Fruit fly (Drosophila melanogaster) whole organism, embryonic: ENCODE measurements around the gene CG13097.

Experiments used
- Awh ChIP-seq: fragments of 200-800 bp; sonication (Bioruptor generic); IDR thresholded peaks from 2 replicates; pipeline ENCODE4, ENCODE4 v1.3.6; 2022; ENCODE audit warnings: missing biosample characterization, missing genetic modification characterization
- Bteb2 ChIP-seq: fragments of 200-800 bp; sonication (Bioruptor generic); optimal IDR thresholded peaks from 2 replicates; lab custom pipeline; 2016; ENCODE audit warnings: missing biosample characterization, missing genetic modification characterization
- C15 ChIP-seq: fragments of 200-800 bp; sonication (Bioruptor generic); IDR thresholded peaks from 3 replicates; pipeline ENCODE4 v1.3.6; 2022; ENCODE audit warnings: missing biosample characterization, missing genetic modification characterization
- CG10209 ChIP-seq: fragments of 200-800 bp; sonication (Bioruptor generic); optimal IDR thresholded peaks from 3 replicates; lab custom pipeline; 2017; ENCODE audit warnings: missing biosample characterization, mild to moderate bottlenecking, missing genetic modification characterization, missing genetic modification reagents
- CG10366 ChIP-seq: fragments of 200-800 bp; sonication (Bioruptor generic); IDR thresholded peaks from 2 replicates; pipeline ENCODE4 v1.3.6; 2022; ENCODE audit warnings: missing biosample characterization, missing genetic modification characterization
- CG10959 ChIP-seq: fragments of 200-800 bp; sonication (Bioruptor generic); IDR thresholded peaks from 2 replicates; pipeline ENCODE4 v1.3.6; 2022; ENCODE audit warnings: missing biosample characterization, missing genetic modification characterization
- CG11723 ChIP-seq: fragments of 200-800 bp; sonication (Bioruptor generic); optimal IDR thresholded peaks from 2 replicates; lab custom pipeline; 2017; ENCODE audit warnings: missing biosample characterization, mild to moderate bottlenecking, missing genetic modification characterization
- CG12155 ChIP-seq: fragments of 200-800 bp; sonication (Bioruptor generic); optimal IDR thresholded peaks from 3 replicates; lab custom pipeline; 2016; ENCODE audit warnings: missing biosample characterization, missing genetic modification characterization
- CG1233 ChIP-seq: fragments of 200-800 bp; sonication (Bioruptor generic); optimal IDR thresholded peaks from 4 replicates; lab custom pipeline; 2018; ENCODE audit warnings: missing biosample characterization, mild to moderate bottlenecking, missing genetic modification characterization
- CG12744 ChIP-seq: fragments of 200-800 bp; sonication (Bioruptor generic); optimal IDR thresholded peaks from 2 replicates; lab custom pipeline; 2016; ENCODE audit warnings: missing biosample characterization, missing genetic modification characterization
- CG13894 ChIP-seq: fragments of 200-800 bp; sonication (Bioruptor generic); optimal IDR thresholded peaks from 3 replicates; lab custom pipeline; 2018; ENCODE audit warnings: missing biosample characterization, mild to moderate bottlenecking, missing genetic modification characterization, moderate library complexity
- CG15269 ChIP-seq: fragments of 200-800 bp; sonication (Bioruptor generic); optimal IDR thresholded peaks from 2 replicates; lab custom pipeline; 2018; ENCODE audit warnings: missing biosample characterization, mild to moderate bottlenecking, missing genetic modification characterization, moderate library complexity
- CG15696 ChIP-seq: fragments of 200-800 bp; sonication (Bioruptor generic); optimal IDR thresholded peaks from 2 replicates; lab custom pipeline; 2019; ENCODE audit warnings: missing biosample characterization, mild to moderate bottlenecking, missing genetic modification characterization, moderate library complexity
- CG16863 ChIP-seq: fragments of 200-800 bp; sonication (Bioruptor generic); optimal IDR thresholded peaks from 3 replicates; lab custom pipeline; 2016; ENCODE audit warnings: missing biosample characterization, missing genetic modification characterization
- CG17612 ChIP-seq: fragments of 200-800 bp; sonication (Bioruptor generic); IDR thresholded peaks from 2 replicates; pipeline ENCODE4 v1.3.6; 2022; ENCODE audit warnings: missing biosample characterization, missing genetic modification characterization
- CG17802 ChIP-seq: fragments of 200-800 bp; sonication (Bioruptor generic); optimal IDR thresholded peaks from 2 replicates; lab custom pipeline; 2018; ENCODE audit warnings: missing biosample characterization, mild to moderate bottlenecking, missing genetic modification characterization, moderate library complexity
- CG17912 ChIP-seq: fragments of 200-800 bp; sonication (Bioruptor generic); optimal IDR thresholded peaks from 2 replicates; lab custom pipeline; 2018; ENCODE audit warnings: missing biosample characterization, mild to moderate bottlenecking, missing genetic modification characterization
- CG1792 ChIP-seq: fragments of 200-800 bp; sonication (Bioruptor generic); optimal IDR thresholded peaks from 2 replicates; lab custom pipeline; 2016; ENCODE audit warnings: missing biosample characterization, missing genetic modification characterization
- CG34422 ChIP-seq: fragments of 200-800 bp; sonication (Bioruptor generic); IDR thresholded peaks from 3 replicates; pipeline ENCODE4 v1.3.6; 2022; ENCODE audit warnings: missing biosample characterization, missing genetic modification characterization
- CG3847 ChIP-seq: fragments of 200-800 bp; sonication (Bioruptor generic); IDR thresholded peaks from 2 replicates; pipeline ENCODE4 v1.3.6; 2022; ENCODE audit warnings: missing biosample characterization, missing genetic modification characterization
- CG4424 ChIP-seq: fragments of 200-800 bp; sonication (Bioruptor generic); optimal IDR thresholded peaks from 3 replicates; lab custom pipeline; 2016; ENCODE audit warnings: missing biosample characterization, missing genetic modification characterization
- CG5245 ChIP-seq: fragments of 200-800 bp; sonication (Bioruptor generic); optimal IDR thresholded peaks from 3 replicates; lab custom pipeline; 2016; ENCODE audit warnings: missing biosample characterization, missing genetic modification characterization
- CG6765 ChIP-seq: fragments of 200-800 bp; sonication (Bioruptor generic); optimal IDR thresholded peaks from 3 replicates; lab custom pipeline; 2017; ENCODE audit warnings: missing biosample characterization, mild to moderate bottlenecking, missing genetic modification characterization
- CG7357 ChIP-seq: fragments of 200-800 bp; sonication (Bioruptor generic); IDR thresholded peaks from 3 replicates; pipeline ENCODE4 v1.3.6; 2022; ENCODE audit warnings: missing biosample characterization, missing genetic modification characterization
- CG8944 ChIP-seq: fragments of 200-800 bp; sonication (Bioruptor generic); optimal IDR thresholded peaks from 3 replicates; lab custom pipeline; 2016; ENCODE audit warnings: missing biosample characterization, missing genetic modification characterization
- CG9215 ChIP-seq: fragments of 200-800 bp; sonication (Bioruptor generic); IDR thresholded peaks from 2 replicates; pipeline ENCODE4 v1.3.6; 2022; ENCODE audit warnings: missing biosample characterization, missing genetic modification characterization
- CHES-1-like ChIP-seq: fragments of 200-800 bp; sonication (Bioruptor generic); optimal IDR thresholded peaks from 2 replicates; lab custom pipeline; 2016; ENCODE audit warnings: missing biosample characterization, missing genetic modification characterization
- Dbx ChIP-seq: fragments of 200-800 bp; sonication (Bioruptor generic); IDR thresholded peaks from 3 replicates; pipeline ENCODE4 v1.3.6; 2022; ENCODE audit warnings: missing biosample characterization, missing genetic modification characterization
- Dfd ChIP-seq, 2 experiments: fragments of >200 bp; optimal IDR thresholded peaks; 2 replicates each; lab custom pipeline; 2017; ENCODE audit warnings: missing biosample characterization in 2 of 2, missing genetic modification characterization in 2 of 2
- Elba2 ChIP-seq: fragments of 200-800 bp; sonication (Bioruptor generic); optimal IDR thresholded peaks from 3 replicates; lab custom pipeline; 2016; ENCODE audit warnings: missing biosample characterization, missing genetic modification characterization
- Hr51 ChIP-seq, 2 experiments: fragments of 200-800 bp; sonication (Bioruptor generic); optimal IDR thresholded peaks; 2 replicates in 1 of 2; 3 replicates in 1 of 2; lab custom pipeline; 2016 to 2018; ENCODE audit warnings: missing biosample characterization in 2 of 2, missing genetic modification characterization in 2 of 2, mild to moderate bottlenecking in 1 of 2, moderate library complexity in 1 of 2
- Rfx ChIP-seq: fragments of 200-800 bp; sonication (Bioruptor generic); IDR thresholded peaks from 2 replicates; pipeline ENCODE4 v1.3.6; 2022; ENCODE audit warnings: missing biosample characterization, missing genetic modification characterization
- Ssrp ChIP-seq: fragments of 200-800 bp; sonication (Bioruptor generic); optimal IDR thresholded peaks from 2 replicates; lab custom pipeline; 2018; ENCODE audit warnings: missing biosample characterization, mild to moderate bottlenecking, missing genetic modification characterization, moderate library complexity
- Stat92E ChIP-seq, 3 experiments: fragments of >200 bp in 2 of 3; fragments of 200-800 bp in 1 of 3; sonication (Bioruptor generic) in 1 of 3; optimal IDR thresholded peaks; 2 replicates each; lab custom pipeline; 2017 to 2019; ENCODE audit warnings: missing biosample characterization in 3 of 3, missing genetic modification characterization in 3 of 3, mild to moderate bottlenecking in 1 of 3, moderate library complexity in 1 of 3
- ac ChIP-seq: fragments of 200-800 bp; sonication (Bioruptor generic); optimal IDR thresholded peaks from 3 replicates; lab custom pipeline; 2017; ENCODE audit warnings: missing biosample characterization, mild to moderate bottlenecking, missing genetic modification characterization
- az2 ChIP-seq: fragments of 200-800 bp; sonication (Bioruptor generic); optimal IDR thresholded peaks from 3 replicates; lab custom pipeline; 2016; ENCODE audit warnings: missing biosample characterization, missing genetic modification characterization
- dm ChIP-seq: fragments of 200-800 bp; sonication (Bioruptor generic); optimal IDR thresholded peaks from 3 replicates; lab custom pipeline; 2016; ENCODE audit warnings: missing biosample characterization, missing genetic modification characterization
- dpn ChIP-seq, 2 experiments: fragments of 200-800 bp; sonication (Bioruptor generic); optimal IDR thresholded peaks; 3 replicates each; lab custom pipeline; 2016; ENCODE audit warnings: missing biosample characterization in 2 of 2, missing genetic modification characterization in 2 of 2
- fd64A ChIP-seq: fragments of 200-800 bp; sonication (Bioruptor generic); optimal IDR thresholded peaks from 3 replicates; lab custom pipeline; 2018; ENCODE audit warnings: missing biosample characterization, mild to moderate bottlenecking, missing genetic modification characterization
- kni ChIP-seq: fragments of 200-800 bp; sonication (Bioruptor generic); optimal IDR thresholded peaks from 3 replicates; lab custom pipeline; 2017; ENCODE audit warnings: mild to moderate bottlenecking, missing biosample characterization, missing genetic modification reagents, missing genetic modification characterization
- lmd ChIP-seq: fragments of 200-800 bp; sonication (Bioruptor generic); IDR thresholded peaks from 2 replicates; pipeline ENCODE4 v1.3.6; 2022; ENCODE audit warnings: missing biosample characterization, missing genetic modification characterization
- nmo ChIP-seq: fragments of 200-800 bp; sonication (Bioruptor generic); optimal IDR thresholded peaks from 2 replicates; lab custom pipeline; 2018; ENCODE audit warnings: missing biosample characterization, mild to moderate bottlenecking, missing genetic modification characterization, moderate library complexity
- odd ChIP-seq: fragments of 200-800 bp; sonication (Bioruptor generic); optimal IDR thresholded peaks from 2 replicates; lab custom pipeline; 2017; ENCODE audit warnings: missing biosample characterization, mild to moderate bottlenecking, missing genetic modification characterization
- ro ChIP-seq: fragments of 200-800 bp; sonication (Bioruptor generic); IDR thresholded peaks from 2 replicates; pipeline ENCODE4 v1.3.6; 2022; ENCODE audit warnings: missing biosample characterization, missing genetic modification characterization
- sens-2 ChIP-seq: fragments of 200-800 bp; sonication (Bioruptor generic); IDR thresholded peaks from 2 replicates; pipeline ENCODE4 v1.3.6; 2022; ENCODE audit warnings: missing biosample characterization, missing genetic modification characterization
- slou ChIP-seq: fragments of 200-800 bp; sonication (Bioruptor generic); optimal IDR thresholded peaks from 3 replicates; lab custom pipeline; 2016; ENCODE audit warnings: missing biosample characterization, missing genetic modification characterization
- so ChIP-seq: fragments of 200-800 bp; sonication (Bioruptor generic); IDR thresholded peaks from 3 replicates; pipeline ENCODE4 v1.3.6; 2022; ENCODE audit warnings: missing biosample characterization, missing genetic modification characterization
- twi ChIP-seq: fragments of 200-800 bp; optimal IDR thresholded peaks from 2 replicates; lab custom pipeline; 2019; ENCODE audit warnings: missing biosample characterization, mild to moderate bottlenecking, missing genetic modification characterization, moderate library complexity
- tx ChIP-seq: fragments of 200-800 bp; sonication (Bioruptor generic); optimal IDR thresholded peaks from 2 replicates; lab custom pipeline; 2016; ENCODE audit warnings: missing biosample characterization, missing genetic modification characterization
- wek ChIP-seq: fragments of 200-800 bp; sonication (Bioruptor generic); optimal IDR thresholded peaks from 3 replicates; lab custom pipeline; 2018; ENCODE audit warnings: missing biosample characterization, mild to moderate bottlenecking, missing genetic modification characterization, moderate library complexity
- zfh2 ChIP-seq: fragments of 200-800 bp; sonication (Bioruptor generic); optimal IDR thresholded peaks from 2 replicates; lab custom pipeline; 2016; ENCODE audit warnings: missing biosample characterization, missing genetic modification characterization

The CG13097 gene

DNA sequence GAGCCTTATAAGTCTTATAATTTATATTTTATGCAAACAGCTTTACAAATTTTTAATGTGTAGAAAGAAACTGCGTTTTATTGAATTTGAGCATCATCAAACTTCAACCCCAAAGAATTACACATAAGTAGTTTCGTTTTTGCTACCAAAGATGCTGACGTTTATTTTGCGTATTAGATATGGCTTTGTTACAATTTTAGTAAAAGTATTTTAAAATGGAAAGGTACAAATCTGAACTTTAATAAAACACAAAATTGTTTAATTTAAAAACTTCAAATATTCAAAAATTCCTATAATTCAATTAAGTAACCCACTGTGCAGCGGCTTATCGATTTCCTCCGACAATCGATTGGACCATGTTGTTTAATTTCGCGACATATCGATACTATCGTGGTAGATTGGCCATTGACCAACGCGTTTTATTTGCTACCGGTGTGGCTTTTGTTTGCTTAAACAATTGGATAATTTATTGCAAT lies 50.5 kb downstream of the CG13097 start, which contains the start of gene prg (continued):
- peak; percentile 67 for TF ChIP-seq CG16863 (GFP tag; lab: Kevin White, UChicago)
- peak; percentile 72 for TF ChIP-seq slou (GFP tag; lab: Kevin White, UChicago)
- TF ChIP-seq tx = peak; percentile 35
- no peak for TF ChIP-seq C15 (GFP tag; lab: Robert Waterston, UW)
- TF ChIP-seq sens-2 (GFP tag; lab: Robert Waterston, UW) = no peak
- no peak for TF ChIP-seq fd64A
- peak; percentile 33 to 70 for TF ChIP-seq dpn (GFP tag; optimal IDR thresholded peaks at IDR 0.05; lab: Kevin White, UChicago)
- TF ChIP-seq CG13894 (tag; lab: Kevin White, UChicago) = peak; percentile 53
- TF ChIP-seq CG17612 (GFP tag; lab: Robert Waterston, UW) = no peak
- TF ChIP-seq CG12744 (GFP tag; lab: Kevin White, UChicago) = peak; percentile 60
- TF ChIP-seq so = peak; percentile 63; the same call in 1 of the 3 replicates
- peak; percentile 68 for TF ChIP-seq odd
- TF ChIP-seq ac (GFP tag; lab: Kevin White, UChicago) = no peak
- no peak for TF ChIP-seq wek (GFP tag; lab: Kevin White, UChicago)
- TF ChIP-seq CG6765 (GFP tag; lab: Kevin White, UChicago) = peak; percentile 16
- peak; percentile 23 for TF ChIP-seq CG5245 (GFP tag; lab: Kevin White, UChicago)
- peak; percentile 43 for TF ChIP-seq CG15696 (tag; lab: Kevin White, UChicago)
- TF ChIP-seq CG17912 = no peak
- 0 out of 2 replicates have a peak, but pooled peaks have one; percentile 21 for TF ChIP-seq Awh
- peak; percentile 25 for TF ChIP-seq Elba2 (GFP tag; lab: Kevin White, UChicago)
- no peak for TF ChIP-seq CG17802 (tag; lab: Kevin White, UChicago)
- peak; percentile 26; the same call in 1 of the 2 replicates for TF ChIP-seq lmd (GFP tag; lab: Robert Waterston, UW)
- TF ChIP-seq CG4424 (GFP tag; lab: Kevin White, UChicago) = peak; percentile 13
- peak; percentile 21 for TF ChIP-seq CG11723
- TF ChIP-seq dm (GFP tag; lab: Kevin White, UChicago) = peak; percentile 81
- TF ChIP-seq Hr51 (GFP tag; optimal IDR thresholded peaks at IDR 0.05; lab: Kevin White, UChicago) = peak; percentile 45 to 69
- peak; percentile 54 for TF ChIP-seq CHES-1-like (GFP tag; lab: Kevin White, UChicago)
- TF ChIP-seq CG10959 (GFP tag; lab: Robert Waterston, UW) = no peak
- TF ChIP-seq CG1792 = peak; percentile 50
- TF ChIP-seq Dbx = peak; percentile 81
- TF ChIP-seq zfh2 (GFP tag; lab: Kevin White, UChicago) = peak; percentile 54
- peak; percentile 34 for TF ChIP-seq twi (tag; lab: Kevin White, UChicago)
- peak; percentile 72 for TF ChIP-seq Bteb2
- TF ChIP-seq CG10209 (GFP tag; lab: Kevin White, UChicago) = peak; percentile 43
- TF ChIP-seq CG3847 (GFP tag; lab: Robert Waterston, UW) = peak; percentile 63
- 0 out of 2 replicates have a peak, but pooled peaks have one; percentile 17 for TF ChIP-seq CG9215 (GFP tag; lab: Robert Waterston, UW)
- TF ChIP-seq CG34422 = peak; percentile 29; the same call in 1 of the 3 replicates
- peak; percentile 47 for TF ChIP-seq CG10366 (GFP tag; lab: Robert Waterston, UW)
- no peak for TF ChIP-seq Dfd (GFP tag; optimal IDR thresholded peaks at IDR 0.05; lab: Kevin White, UChicago)
- no peak for TF ChIP-seq ro (GFP tag; lab: Robert Waterston, UW)
- peak in 1 of 3 experiments; percentile 22 for TF ChIP-seq Stat92E (GFP tag; optimal IDR thresholded peaks at IDR 0.05; lab: Kevin White, UChicago)
- TF ChIP-seq CG15269 (tag; lab: Kevin White, UChicago) = peak; percentile 68
- TF ChIP-seq CG7357 (GFP tag; lab: Robert Waterston, UW) = no peak
- TF ChIP-seq Ssrp (tag; lab: Kevin White, UChicago) = peak; percentile 51
- peak; percentile 46 for TF ChIP-seq CG1233 (GFP tag; lab: Kevin White, UChicago)
- TF ChIP-seq CG8944 (GFP tag; lab: Kevin White, UChicago) = peak; percentile 35
- TF ChIP-seq CG12155 (GFP tag; lab: Kevin White, UChicago) = peak; percentile 45
- TF ChIP-seq nmo (GFP tag; lab: Kevin White, UChicago) = peak; percentile 66
- TF ChIP-seq Rfx (GFP tag; lab: Robert Waterston, UW) = peak; percentile 77
- TF ChIP-seq kni (GFP tag; lab: Kevin White, UChicago) = no peak
- TF ChIP-seq az2 (GFP tag; lab: Kevin White, UChicago) = peak; percentile 54
